Fruit fly (Drosophila melanogaster): ENCODE data around the gene Cmpk.
A peak's percentile ranks its signal among the peaks of the same experiment; 100 is the strongest.

Cmpk gene

DNA sequence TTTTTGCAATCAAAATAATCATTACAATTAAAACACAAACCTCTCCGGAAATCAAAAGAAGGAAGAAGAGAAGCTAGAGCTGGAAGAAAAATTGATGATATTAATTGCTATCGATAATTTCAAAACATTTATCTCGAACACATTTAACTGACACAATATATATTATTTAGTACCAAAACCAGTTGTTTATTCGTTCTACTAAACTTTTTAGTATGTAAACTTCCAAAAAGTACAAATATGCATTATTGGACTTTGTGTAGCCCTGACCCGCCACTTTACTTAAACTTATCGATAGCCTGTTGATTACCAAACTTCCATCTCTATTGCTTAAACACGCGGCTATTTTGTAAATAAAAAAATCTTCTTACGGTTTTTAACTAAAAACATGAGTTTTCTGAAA is 4.0 kb upstream of the Cmpk start, which contains the start of the genes RpL34a and Trmt61 (continued):
- TF ChIP-seq Ets97D (GFP tag; optimal IDR thresholded peaks at IDR 0.05): peak; percentile 99
- TF ChIP-seq twi (tag; optimal IDR thresholded peaks at IDR 0.05): no peak
- peak; percentile 81 for TF ChIP-seq CG2129 (GFP tag; IDR thresholded peaks at IDR 0.05; ENCODE audit: partially characterized antibody)
- TF ChIP-seq CG8089 (GFP tag; optimal IDR thresholded peaks at IDR 0.05): peak; percentile 65
- TF ChIP-seq CG9609 (GFP tag; optimal IDR thresholded peaks at IDR 0.05): peak; percentile 69
- no peak for TF ChIP-seq jigr1 (GFP tag; IDR thresholded peaks at IDR 0.05)
- peak; percentile 83 for TF ChIP-seq CG10979 (tag; optimal IDR thresholded peaks at IDR 0.05)
- TF ChIP-seq Ada2b (GFP tag; IDR thresholded peaks at IDR 0.05): peak; percentile 56
- TF ChIP-seq Blimp-1 (GFP tag; optimal IDR thresholded peaks at IDR 0.05): peak; percentile 73
- TF ChIP-seq HLH3B (GFP tag; IDR thresholded peaks at IDR 0.05): peak; percentile 80
- TF ChIP-seq h (optimal IDR thresholded peaks at IDR 0.05): no peak
- TF ChIP-seq gt (GFP tag; IDR thresholded peaks at IDR 0.05): no peak
- TF ChIP-seq CG2199 (GFP tag; IDR thresholded peaks at IDR 0.05): no peak
- TF ChIP-seq bbx (GFP tag; IDR thresholded peaks at IDR 0.05; ENCODE audit: partially characterized antibody): peak; percentile 71
- peak; percentile 84 for TF ChIP-seq vnd (GFP tag; IDR thresholded peaks at IDR 0.05; ENCODE audit: partially characterized antibody)
- no peak for TF ChIP-seq gcm2 (GFP tag; optimal IDR thresholded peaks at IDR 0.05)
- TF ChIP-seq Rfx (GFP tag; IDR thresholded peaks at IDR 0.05): peak; percentile 79
- TF ChIP-seq CG1603 (tag; optimal IDR thresholded peaks at IDR 0.05): peak; percentile 85
- peak; percentile 97 for TF ChIP-seq CG9727 (GFP tag; optimal IDR thresholded peaks at IDR 0.05)
- peak; percentile 76 for TF ChIP-seq oc (tag; optimal IDR thresholded peaks at IDR 0.05)
- peak; percentile 95 for TF ChIP-seq CG2116 (GFP tag; optimal IDR thresholded peaks at IDR 0.05)
- TF ChIP-seq Adf1 (GFP tag; IDR thresholded peaks at IDR 0.05): peak; percentile 44; the same call in 1 of the 2 replicates
- TF ChIP-seq CG15479 (GFP tag; optimal IDR thresholded peaks at IDR 0.05): peak; percentile 24
- peak; percentile 92 for TF ChIP-seq NC2β (GFP tag; optimal IDR thresholded peaks at IDR 0.05)
- peak; percentile 86 for TF ChIP-seq sob (GFP tag; IDR thresholded peaks at IDR 0.05)
- TF ChIP-seq trh (GFP tag; optimal IDR thresholded peaks at IDR 0.05): peak; percentile 79
- TF ChIP-seq lab (GFP tag; optimal IDR thresholded peaks at IDR 0.05): peak; percentile 95
- peak; percentile 21 for TF ChIP-seq CG9876 (GFP tag; optimal IDR thresholded peaks at IDR 0.05)
- TF ChIP-seq Neu2 (GFP tag; optimal IDR thresholded peaks at IDR 0.05; ENCODE audit: borderline replicate concordance): peak; percentile 52
- no peak for TF ChIP-seq corto (GFP tag; optimal IDR thresholded peaks at IDR 0.05)
- TF ChIP-seq dpn (GFP tag; optimal IDR thresholded peaks at IDR 0.05): peak; percentile 68 to 85
- peak; percentile 77 for TF ChIP-seq CG9932 (GFP tag; IDR thresholded peaks at IDR 0.05)
- TF ChIP-seq Mes4 (GFP tag; optimal IDR thresholded peaks at IDR 0.05): peak; percentile 88
- peak; percentile 77 for TF ChIP-seq ems (GFP tag; optimal IDR thresholded peaks at IDR 0.05)
- peak; percentile 25 for TF ChIP-seq CG31388 (GFP tag; optimal IDR thresholded peaks at IDR 0.05)
- peak; percentile 90 for TF ChIP-seq CG15601 (tag; optimal IDR thresholded peaks at IDR 0.05)
- TF ChIP-seq CG17186 (GFP tag; optimal IDR thresholded peaks at IDR 0.05): peak; percentile 82
- TF ChIP-seq Nf-YA (GFP tag; IDR thresholded peaks at IDR 0.05): peak; percentile 72; the same call in 1 of the 2 replicates
- peak; percentile 36 for TF ChIP-seq CG3163 (GFP tag; optimal IDR thresholded peaks at IDR 0.05)
- TF ChIP-seq Dfd (GFP tag; optimal IDR thresholded peaks at IDR 0.05): no peak
- peak; percentile 93 for TF ChIP-seq unc-4 (GFP tag; IDR thresholded peaks at IDR 0.05; ENCODE audit: partially characterized antibody)
- peak; percentile 21 for TF ChIP-seq bigmax (GFP tag; optimal IDR thresholded peaks at IDR 0.05)
- peak; percentile 72 for TF ChIP-seq luna (GFP tag; optimal IDR thresholded peaks at IDR 0.05)
- peak; percentile 42 for TF ChIP-seq CG7786 (GFP tag; optimal IDR thresholded peaks at IDR 0.05)
- peak; percentile 76 for TF ChIP-seq CG17912 (GFP tag; optimal IDR thresholded peaks at IDR 0.05)
- peak; percentile 76 for TF ChIP-seq CG4854 (GFP tag; optimal IDR thresholded peaks at IDR 0.05)
- TF ChIP-seq CG13624 (GFP tag; optimal IDR thresholded peaks at IDR 0.05): peak; percentile 87
- peak; percentile 98 for TF ChIP-seq Sry-δ (GFP tag; optimal IDR thresholded peaks at IDR 0.05)
- TF ChIP-seq CG11398 (GFP tag; optimal IDR thresholded peaks at IDR 0.05): peak; percentile 76
- peak; percentile 88 for TF ChIP-seq hbn (GFP tag; IDR thresholded peaks at IDR 0.05; ENCODE audit: partially characterized antibody)
- TF ChIP-seq sima (GFP tag; optimal IDR thresholded peaks at IDR 0.05): peak; percentile 46

All from whole organism, embryonic.